Worm (Caenorhabditis elegans): ENCODE data around the gene F52E1.3.

The F52E1.3 gene

DNA sequence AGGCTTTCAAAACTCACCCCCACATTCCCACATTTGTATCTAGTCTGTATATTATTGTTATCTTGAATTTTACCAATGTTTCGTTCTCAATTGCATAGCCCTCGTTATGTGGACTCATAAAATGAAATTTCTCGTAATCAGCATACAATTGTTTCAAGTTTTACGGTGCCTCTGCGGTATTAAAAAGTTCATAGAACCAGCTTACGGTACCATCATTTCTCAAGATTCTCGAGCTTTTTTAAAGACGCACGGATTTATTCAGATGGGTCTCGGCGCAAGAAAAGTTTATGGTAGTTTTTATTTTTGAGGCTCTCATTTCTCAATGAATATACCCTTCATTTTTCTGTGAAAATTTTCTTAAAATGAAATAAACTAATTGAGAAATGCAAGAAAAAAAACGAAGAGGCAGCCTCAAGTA lies 20.5 kb downstream of the F52E1.3 start (continued):
- TF ChIP-seq nhr-27 (tag; optimal IDR thresholded peaks at IDR 0.05), result no peak
- peak; percentile 79 for TF ChIP-seq hrde-1 (tag; optimal IDR thresholded peaks at IDR 0.05; ENCODE audit: borderline replicate concordance)
- TF ChIP-seq C06A6.2 (GFP tag; conservative IDR thresholded peaks at IDR 0.05), result no peak; the same call in 1 of the 2 replicates
- TF ChIP-seq F55B11.4 (tag; optimal IDR thresholded peaks at IDR 0.05; ENCODE audit: borderline replicate concordance, insufficient read depth), result no peak
- TF ChIP-seq Y79H2A.3 (GFP tag; conservative IDR thresholded peaks at IDR 0.05), result peak; percentile 94
- TF ChIP-seq Y56A3A.18 (GFP tag; IDR thresholded peaks at IDR 0.05), result 0 out of 2 replicates have a peak, but pooled peaks have one; percentile 62
- TF ChIP-seq tbx-9 (tag; optimal IDR thresholded peaks at IDR 0.05; ENCODE audit: borderline replicate concordance), result no peak
- no peak for TF ChIP-seq snpc-1.3 (tag; optimal IDR thresholded peaks at IDR 0.05; ENCODE audit: insufficient read depth)
- TF ChIP-seq tlf-1 (GFP tag; optimal IDR thresholded peaks at IDR 0.05), result peak; percentile 83
- TF ChIP-seq ztf-25 (GFP tag; IDR thresholded peaks at IDR 0.05), result no peak
- TF ChIP-seq sdz-38 (tag; optimal IDR thresholded peaks at IDR 0.05), result no peak
- no peak for TF ChIP-seq rpc-1 (optimal IDR thresholded peaks at IDR 0.05)
- TF ChIP-seq rpc-1 (tag; optimal IDR thresholded peaks at IDR 0.05), result no peak
- TF ChIP-seq F57C9.4 (tag; optimal IDR thresholded peaks at IDR 0.05), result no peak
- peak; percentile 47 for TF ChIP-seq tbp1 (GFP tag; optimal IDR thresholded peaks at IDR 0.05)
- no peak for TF ChIP-seq let-526 (GFP tag; IDR thresholded peaks at IDR 0.05)
- peak; percentile 66 for TF ChIP-seq ceh-79 (tag; optimal IDR thresholded peaks at IDR 0.05)
- TF ChIP-seq fkh-3 (tag; optimal IDR thresholded peaks at IDR 0.05), result peak; percentile 45
- no peak for TF ChIP-seq zim-3 (tag; optimal IDR thresholded peaks at IDR 0.05)
- TF ChIP-seq rec-8 (tag; optimal IDR thresholded peaks at IDR 0.05), result peak in 1 of 2 experiments; percentile 2
- TF ChIP-seq lin-26 (GFP tag; IDR thresholded peaks at IDR 0.05), result peak; percentile 74
- no peak for TF ChIP-seq madf-10 (tag; optimal IDR thresholded peaks at IDR 0.05)
- peak; percentile 56 for TF ChIP-seq hmg-1.2 (GFP tag; IDR thresholded peaks at IDR 0.05)
- no peak for TF ChIP-seq F22D6.2 (tag; optimal IDR thresholded peaks at IDR 0.05)
- no peak for TF ChIP-seq akir-1 (GFP tag; optimal IDR thresholded peaks at IDR 0.05)
- no peak; the same call in 1 of the 2 replicates for TF ChIP-seq egl-44 (GFP tag; IDR thresholded peaks at IDR 0.05)
- no peak for TF ChIP-seq B0261.1 (tag; optimal IDR thresholded peaks at IDR 0.05)
- TF ChIP-seq gei-17 (GFP tag; optimal IDR thresholded peaks at IDR 0.05), result no peak
- no peak for TF ChIP-seq attf-5 (GFP tag; optimal IDR thresholded peaks at IDR 0.05)
- TF ChIP-seq ekl-4 (GFP tag; IDR thresholded peaks at IDR 0.05), result peak; percentile 87
- TF ChIP-seq B0336.3 (GFP tag; IDR thresholded peaks at IDR 0.05), result peak; percentile 95
- no peak for TF ChIP-seq bed-2 (GFP tag; IDR thresholded peaks at IDR 0.05)
- no peak for TF ChIP-seq ceh-27 (GFP tag; optimal IDR thresholded peaks at IDR 0.05)
- TF ChIP-seq unc-62 (GFP tag; optimal IDR thresholded peaks at IDR 0.05), result no peak
- peak; percentile 71 for TF ChIP-seq rcor-1 (GFP tag; IDR thresholded peaks at IDR 0.05)
- no peak for TF ChIP-seq hlh-12 (tag; optimal IDR thresholded peaks at IDR 0.05)
- no peak for TF ChIP-seq ztf-22 (GFP tag; optimal IDR thresholded peaks at IDR 0.05)
- no peak for TF ChIP-seq ceh-91 (GFP tag; IDR thresholded peaks at IDR 0.05)
- TF ChIP-seq aptf-3 (GFP tag; IDR thresholded peaks at IDR 0.05), result 0 out of 2 replicates have a peak, but pooled peaks have one; percentile 11
- TF ChIP-seq xnd-1 (tag; optimal IDR thresholded peaks at IDR 0.05), result peak; percentile 68
- no peak for TF ChIP-seq attf-3 (GFP tag; conservative IDR thresholded peaks at IDR 0.05)
- no peak for TF ChIP-seq ama-1 (optimal IDR thresholded peaks at IDR 0.05)
- TF ChIP-seq ama-1 (GFP tag; optimal IDR thresholded peaks at IDR 0.05), result peak in 1 of 2 experiments; percentile 33
- TF ChIP-seq ztf-26 (tag; optimal IDR thresholded peaks at IDR 0.05), result no peak
- peak; percentile 86 for TF ChIP-seq madf-6 (GFP tag; IDR thresholded peaks at IDR 0.05)
- TF ChIP-seq nhr-120 (GFP tag; IDR thresholded peaks at IDR 0.05), result no peak
- TF ChIP-seq nfyb-1 (GFP tag; IDR thresholded peaks at IDR 0.05), result peak; percentile 70
- TF ChIP-seq mxl-1 (tag; optimal IDR thresholded peaks at IDR 0.05), result no peak
- peak; percentile 91; the same call in 1 of the 2 replicates for TF ChIP-seq ceh-58 (GFP tag; IDR thresholded peaks at IDR 0.05)
- no peak for TF ChIP-seq nhr-179 (tag; optimal IDR thresholded peaks at IDR 0.05)
